Fruit fly (Drosophila melanogaster) whole organism, pupa: ENCODE measurements around the gene CG31705.

Experiments used
- CG10348 ChIP-seq: fragments of 200-800 bp; sonication (Bioruptor generic); IDR thresholded peaks from 2 replicates; pipeline ENCODE4 v1.3.6; 2022; ENCODE audit warnings: missing biosample characterization, missing genetic modification characterization
- CG12605 ChIP-seq: fragments of 200-800 bp; sonication (Bioruptor generic); IDR thresholded peaks from 2 replicates; pipeline ENCODE4 v1.3.6; 2022; ENCODE audit warnings: missing biosample characterization, missing genetic modification characterization
- CG13204 ChIP-seq: fragments of 200-800 bp; sonication (Bioruptor generic); optimal IDR thresholded peaks from 2 replicates; lab custom pipeline; 2018; ENCODE audit warnings: missing biosample characterization, mild to moderate bottlenecking, missing genetic modification characterization, moderate library complexity
- CG14655 ChIP-seq: fragments of 200-800 bp; sonication (Bioruptor generic); optimal IDR thresholded peaks from 3 replicates; lab custom pipeline; 2017; ENCODE audit warnings: mild to moderate bottlenecking, missing biosample characterization, missing genetic modification reagents, missing genetic modification characterization
- CG15710 ChIP-seq: fragments of 200-800 bp; sonication (Bioruptor generic); optimal IDR thresholded peaks from 2 replicates; lab custom pipeline; 2018; ENCODE audit warnings: missing biosample characterization, mild to moderate bottlenecking, missing genetic modification characterization, moderate library complexity
- CG17806 ChIP-seq: fragments of 200-800 bp; sonication (Bioruptor generic); optimal IDR thresholded peaks from 2 replicates; lab custom pipeline; 2018; ENCODE audit warnings: missing biosample characterization, mild to moderate bottlenecking, missing genetic modification characterization, moderate library complexity
- CG32121 ChIP-seq: fragments of 200-800 bp; sonication (Bioruptor generic); IDR thresholded peaks from 2 replicates; pipeline ENCODE4 v1.3.6; 2022; ENCODE audit warnings: missing biosample characterization, missing genetic modification characterization
- CG34367 ChIP-seq: fragments of 200-800 bp; sonication (Bioruptor generic); optimal IDR thresholded peaks from 2 replicates; lab custom pipeline; 2018; ENCODE audit warnings: missing biosample characterization, mild to moderate bottlenecking, missing genetic modification characterization
- CG4496 ChIP-seq: fragments of 200-800 bp; sonication (Bioruptor generic); IDR thresholded peaks from 3 replicates; pipeline ENCODE4 v1.3.6; 2022; ENCODE audit warnings: missing biosample characterization, missing genetic modification characterization
- CG8159 ChIP-seq: fragments of 200-800 bp; sonication (Bioruptor generic); optimal IDR thresholded peaks from 3 replicates; lab custom pipeline; 2018; ENCODE audit warnings: missing biosample characterization, mild to moderate bottlenecking, missing genetic modification characterization, moderate library complexity
- CG8301 ChIP-seq: fragments of 200-800 bp; sonication (Bioruptor generic); optimal IDR thresholded peaks from 2 replicates; lab custom pipeline; 2018; ENCODE audit warnings: missing biosample characterization, mild to moderate bottlenecking, missing genetic modification characterization
- CG9948 ChIP-seq: fragments of 200-800 bp; sonication (Bioruptor generic); optimal IDR thresholded peaks from 2 replicates; lab custom pipeline; 2018; ENCODE audit warnings: missing biosample characterization, mild to moderate bottlenecking, missing genetic modification characterization, moderate library complexity
- D1 ChIP-seq: fragments of 200-800 bp; sonication (Bioruptor generic); optimal IDR thresholded peaks from 2 replicates; lab custom pipeline; 2018; ENCODE audit warnings: missing biosample characterization, mild to moderate bottlenecking, missing genetic modification characterization, moderate library complexity
- EcR ChIP-seq: fragments of 200-800 bp; sonication (Bioruptor generic); optimal IDR thresholded peaks from 3 replicates; lab custom pipeline; 2019; ENCODE audit warnings: missing biosample characterization, missing genetic modification characterization, mild to moderate bottlenecking, moderate library complexity, missing genetic modification reagents
- Ets98B ChIP-seq: fragments of 200-800 bp; sonication (Bioruptor generic); IDR thresholded peaks from 2 replicates; pipeline ENCODE4 v1.3.6; 2022; ENCODE audit warnings: missing biosample characterization, missing genetic modification characterization
- Pif1A ChIP-seq: fragments of 200-800 bp; sonication (Bioruptor generic); optimal IDR thresholded peaks from 3 replicates; lab custom pipeline; 2016; ENCODE audit warnings: missing biosample characterization, missing genetic modification characterization
- Pif1B ChIP-seq: fragments of 200-800 bp; sonication (Bioruptor generic); optimal IDR thresholded peaks from 3 replicates; lab custom pipeline; 2016; ENCODE audit warnings: missing biosample characterization, missing genetic modification characterization
- Snoo ChIP-seq: fragments of 200-800 bp; sonication (Bioruptor generic); optimal IDR thresholded peaks from 3 replicates; lab custom pipeline; 2017; ENCODE audit warnings: missing biosample characterization, mild to moderate bottlenecking, missing genetic modification characterization, inconsistent platforms
- fd96Ca ChIP-seq: fragments of 200-800 bp; sonication (Bioruptor generic); IDR thresholded peaks from 3 replicates; pipeline ENCODE4 v1.3.6; 2022; ENCODE audit warnings: missing biosample characterization, missing genetic modification characterization
- gl ChIP-seq: fragments of 200-800 bp; sonication (Bioruptor generic); optimal IDR thresholded peaks from 2 replicates; lab custom pipeline; 2018; ENCODE audit warnings: missing biosample characterization, mild to moderate bottlenecking, missing genetic modification characterization
- rn ChIP-seq: fragments of 200-800 bp; sonication (Bioruptor generic); IDR thresholded peaks from 2 replicates; pipeline ENCODE4 v1.3.6; 2022; ENCODE audit warnings: missing biosample characterization, missing genetic modification characterization

Gene CG31705

DNA sequence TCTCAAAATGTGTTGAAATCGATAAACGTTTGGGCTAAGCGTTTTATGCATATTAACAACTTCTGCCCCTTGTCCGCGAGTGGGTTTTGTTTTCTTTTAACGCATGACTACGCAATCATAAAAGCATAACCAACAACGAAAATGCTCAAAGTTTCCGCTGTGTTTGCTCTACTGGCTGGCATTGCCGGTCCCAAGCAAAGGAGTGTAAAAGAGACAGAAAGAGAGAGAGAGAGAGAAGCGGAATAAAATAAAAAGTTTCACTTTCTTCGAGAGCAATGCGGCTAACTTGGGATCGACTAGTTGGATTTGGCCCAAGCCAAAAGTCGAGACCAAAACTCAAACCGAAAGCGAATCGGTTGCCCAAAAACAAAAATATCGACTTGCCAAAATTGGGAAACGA is 25.3 kb downstream of the CG31705 start:
- no peak for TF ChIP-seq rn
- TF ChIP-seq CG8301 (tag; lab: Kevin White, UChicago): no peak
- no peak for TF ChIP-seq CG13204 (GFP tag; lab: Kevin White, UChicago)
- no peak for TF ChIP-seq EcR (GFP tag; lab: Kevin White, UChicago)
- TF ChIP-seq CG32121: no peak
- no peak for TF ChIP-seq CG14655
- TF ChIP-seq D1: no peak

DNA sequence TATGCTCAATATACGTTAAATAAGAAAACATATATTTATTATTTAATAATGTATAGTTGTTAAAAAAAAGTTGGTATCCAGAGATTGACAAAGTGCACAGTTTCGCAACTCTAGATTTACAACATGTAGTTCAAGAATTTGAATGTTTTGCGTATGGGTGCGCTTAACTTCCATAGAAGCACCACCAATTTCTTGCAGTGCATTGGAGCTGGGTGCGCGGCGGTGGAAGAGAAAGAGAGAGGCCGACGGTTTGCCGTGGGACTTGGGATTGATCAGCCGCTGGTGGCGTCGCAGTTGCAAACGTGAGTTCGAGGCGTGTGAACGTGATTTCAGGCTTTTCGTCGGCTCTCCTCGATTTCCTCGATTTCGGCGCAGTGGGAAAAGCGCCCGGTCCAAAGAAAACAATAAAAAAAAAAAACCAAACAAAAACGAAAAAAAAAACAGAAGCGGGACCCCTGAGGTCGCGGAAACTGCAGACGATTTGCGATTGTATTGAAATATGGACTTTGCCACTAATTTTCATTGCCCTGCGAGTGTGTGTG is 26.5 kb downstream of the CG31705 start, which contains the start of gene spz4:
Gene spz4 (plus strand): TSS at position 289 of the 542 bp plus-strand sequence.
- TF ChIP-seq rn (peak; percentile 33; the same call in 1 of the 2 replicates), CG13204 (GFP tag; lab: Kevin White, UChicago) (peak; percentile 27), CG9948 (tag; lab: Kevin White, UChicago) (peak; percentile 16), gl (no peak), CG4496 (GFP tag; lab: Robert Waterston, UW) (no peak; the same call in none of the 3 replicates), Ets98B (GFP tag; lab: Robert Waterston, UW) (peak; percentile 70), CG32121 (peak; percentile 63), CG12605 (GFP tag; lab: Robert Waterston, UW) (peak; percentile 49; the same call in 1 of the 2 replicates), Pif1A (GFP tag; lab: Kevin White, UChicago) (peak; percentile 5), fd96Ca (GFP tag; lab: Robert Waterston, UW) (peak; percentile 53; the same call in 2 of the 3 replicates)

DNA sequence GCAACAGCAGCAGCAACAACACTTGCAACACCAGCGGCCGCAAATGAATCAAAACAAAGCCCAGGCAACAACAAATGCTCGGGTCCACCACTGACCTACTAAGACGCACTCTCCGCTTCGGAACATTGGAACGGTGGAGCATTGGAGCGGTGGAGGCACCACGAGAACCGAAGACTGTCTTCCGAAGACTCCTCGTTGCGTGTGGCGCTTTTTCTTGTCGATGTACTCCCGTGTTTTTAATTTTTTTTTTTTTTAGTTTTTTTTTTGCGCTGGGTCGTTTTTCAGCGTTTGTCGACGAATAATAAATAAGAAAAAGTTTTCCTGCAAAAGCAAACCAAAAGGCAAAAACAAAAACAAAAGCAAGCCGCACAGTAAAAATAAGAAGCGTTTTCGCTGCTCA is 27.4 kb downstream of the CG31705 start:
- no peak for TF ChIP-seq CG14655
- TF ChIP-seq fd96Ca (GFP tag; lab: Robert Waterston, UW): peak; percentile 59; the same call in 2 of the 3 replicates
- TF ChIP-seq CG4496 (GFP tag; lab: Robert Waterston, UW): peak; percentile 40; the same call in 1 of the 3 replicates
- TF ChIP-seq CG32121: peak; percentile 42; the same call in 1 of the 2 replicates
- TF ChIP-seq CG15710 (tag; lab: Kevin White, UChicago): no peak
- TF ChIP-seq CG34367 (tag; lab: Kevin White, UChicago): no peak
- TF ChIP-seq Pif1A (GFP tag; lab: Kevin White, UChicago): peak; percentile 28
- peak; percentile 61; the same call in 1 of the 2 replicates for TF ChIP-seq Ets98B (GFP tag; lab: Robert Waterston, UW)
- TF ChIP-seq EcR (GFP tag; lab: Kevin White, UChicago): no peak
- TF ChIP-seq Pif1B (GFP tag; lab: Kevin White, UChicago): no peak
- no peak for TF ChIP-seq CG9948 (tag; lab: Kevin White, UChicago)
- TF ChIP-seq rn: no peak
- TF ChIP-seq CG12605 (GFP tag; lab: Robert Waterston, UW): peak; percentile 52; the same call in 1 of the 2 replicates
- TF ChIP-seq CG8301 (tag; lab: Kevin White, UChicago): no peak
- TF ChIP-seq CG17806 (tag; lab: Kevin White, UChicago): no peak
- TF ChIP-seq Snoo: no peak
- TF ChIP-seq CG13204 (GFP tag; lab: Kevin White, UChicago): peak; percentile 1
- TF ChIP-seq gl: no peak
- TF ChIP-seq CG10348 (GFP tag; lab: Robert Waterston, UW): no peak
- TF ChIP-seq D1: no peak
- TF ChIP-seq CG8159 (tag; lab: Kevin White, UChicago): no peak

DNA sequence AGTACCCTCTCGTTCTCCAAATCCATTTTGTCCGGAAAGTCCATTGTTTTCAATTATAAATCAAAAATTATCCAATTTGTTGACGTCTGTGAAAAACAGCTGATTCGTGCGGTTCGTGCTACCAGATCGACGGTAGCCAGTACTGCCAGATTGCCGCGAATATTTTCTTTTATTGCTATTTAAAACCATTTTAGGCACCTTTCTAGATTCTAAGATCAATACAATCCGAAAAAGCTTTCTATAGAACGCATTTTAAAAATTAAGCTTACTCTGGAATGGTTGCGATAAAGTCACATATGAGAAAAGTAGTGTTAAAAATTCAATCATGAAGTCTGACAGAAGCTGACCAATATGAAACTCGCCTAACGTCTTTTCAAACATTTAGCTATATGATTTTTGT is 29.2 kb downstream of the CG31705 start, which contains the start of gene Cog8:
Gene Cog8 (minus strand): TSS at position 110 of the 400 bp plus-strand sequence.
- TF ChIP-seq D1: no peak
- TF ChIP-seq CG8159 (tag; lab: Kevin White, UChicago): peak; percentile 0
- TF ChIP-seq, all 21 proteins: peak for 1

DNA sequence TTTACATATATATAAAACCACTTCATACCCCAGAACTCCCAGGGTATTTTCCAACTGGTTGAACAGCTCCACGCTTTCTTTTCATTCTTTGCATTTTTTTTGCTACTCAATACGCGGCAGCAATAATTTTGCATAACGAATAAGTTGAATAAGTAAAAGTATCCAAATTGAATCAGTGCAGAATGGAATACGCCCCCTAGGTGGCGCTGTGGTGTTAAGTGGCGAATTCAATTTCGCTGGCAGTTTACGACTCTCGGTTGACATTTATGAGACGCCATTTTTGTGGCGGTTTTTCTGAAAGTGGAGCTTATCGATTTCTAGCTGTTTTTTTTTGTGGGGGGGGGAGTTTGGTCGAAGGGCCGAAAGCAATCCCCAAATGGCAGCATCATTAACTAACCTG is 34.1 kb downstream of the CG31705 start:
- TF ChIP-seq gl: no peak
- TF ChIP-seq CG12605 (GFP tag; lab: Robert Waterston, UW): no peak
- no peak for TF ChIP-seq CG8159 (tag; lab: Kevin White, UChicago)
- TF ChIP-seq CG17806 (tag; lab: Kevin White, UChicago): no peak
- TF ChIP-seq Pif1A (GFP tag; lab: Kevin White, UChicago): no peak
- no peak for TF ChIP-seq Snoo
- no peak for TF ChIP-seq CG14655
- TF ChIP-seq CG32121: no peak
- TF ChIP-seq CG8301 (tag; lab: Kevin White, UChicago): no peak

DNA sequence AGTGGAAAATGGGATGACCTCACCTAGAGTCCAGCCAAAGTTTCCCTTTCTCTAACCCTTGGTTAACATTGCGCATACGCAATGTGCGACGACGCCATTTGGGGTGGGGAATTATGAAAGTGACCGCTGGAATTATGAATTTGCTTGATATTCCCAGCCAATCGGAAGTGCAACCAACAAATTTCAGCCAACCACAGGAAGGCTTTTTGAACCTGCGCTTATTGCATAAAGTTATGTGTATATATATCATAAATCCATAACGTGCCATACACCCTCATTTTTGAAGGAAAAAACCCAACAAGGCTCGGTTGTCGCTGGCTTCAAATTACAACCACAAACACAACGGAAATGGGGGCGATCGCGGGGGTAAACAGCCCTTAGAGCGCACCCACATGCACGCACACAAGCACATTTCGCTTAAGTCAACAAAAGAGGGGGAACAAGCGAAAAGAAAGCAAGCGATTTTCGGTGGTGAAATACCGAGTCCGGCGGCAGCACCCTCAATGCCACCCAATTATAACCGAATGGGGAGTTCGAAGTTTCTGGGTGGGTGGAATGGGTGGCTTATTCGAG is 39.5 kb downstream of the CG31705 start:
- TF ChIP-seq Snoo (no peak), CG15710 (tag; lab: Kevin White, UChicago) (no peak), Pif1B (GFP tag; lab: Kevin White, UChicago) (no peak), gl (no peak), CG17806 (tag; lab: Kevin White, UChicago) (no peak), D1 (no peak), Ets98B (GFP tag; lab: Robert Waterston, UW) (no peak), CG10348 (GFP tag; lab: Robert Waterston, UW) (no peak), EcR (GFP tag; lab: Kevin White, UChicago) (no peak), fd96Ca (GFP tag; lab: Robert Waterston, UW) (no peak), CG8301 (tag; lab: Kevin White, UChicago) (no peak), CG34367 (tag; lab: Kevin White, UChicago) (no peak), Pif1A (GFP tag; lab: Kevin White, UChicago) (no peak)
- TF ChIP-seq, all 21 proteins: peak for 0
